Worm (Caenorhabditis elegans) whole organism, L4/young adult: ENCODE measurements around the gene srg-24.

Source experiments
- W03F9.2 ChIP-seq: fragments of 150-350 bp; optimal IDR thresholded peaks from 2 replicates; lab custom pipeline; 2014; ENCODE audit warnings: missing biosample characterization, missing genetic modification characterization
- dao-5 ChIP-seq: sonication (generic microtip); optimal IDR thresholded peaks from 2 replicates; lab custom pipeline; 2016; ENCODE audit warnings: missing genotype, missing genetic modification characterization, moderate library complexity, missing compliant biosample characterization
- him-1 ChIP-seq: sonication (generic microtip); optimal IDR thresholded peaks from 2 replicates; lab custom pipeline; 2016; ENCODE audit warnings: missing genotype, missing genetic modification reagents, missing genetic modification characterization, missing compliant biosample characterization

DNA sequence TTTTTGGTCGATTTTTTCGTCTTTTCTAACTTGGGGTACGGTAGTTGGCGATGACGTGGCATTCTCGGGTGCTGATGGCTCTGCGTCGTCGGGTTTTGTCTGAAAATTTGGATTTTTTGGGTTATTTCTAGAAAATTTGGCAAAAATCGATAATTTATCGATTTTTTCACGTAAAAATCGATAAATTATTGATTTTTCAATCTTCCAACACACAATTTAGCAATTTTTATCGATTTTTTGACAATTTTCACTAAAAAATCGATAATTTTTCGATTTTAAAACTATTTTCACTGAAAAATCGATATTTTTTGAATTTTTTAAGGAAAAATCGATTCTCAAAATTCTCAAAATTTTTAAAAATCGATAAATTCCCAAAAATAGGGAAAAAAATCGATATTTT is 37.6 kb downstream of the srg-24 start:
- TF ChIP-seq him-1 (tag; lab: Kevin White, UChicago) (no peak), W03F9.2 (tag; lab: Kevin White, UChicago) (no peak), dao-5 (tag; lab: Kevin White, UChicago) (no peak)
